Worm (Caenorhabditis elegans) whole organism, mixed stage, embryonic: ENCODE results near the gene T14G8.4.

ENCODE experiments used
- M03D4.4 ChIP-seq: sonication (generic microtip); optimal IDR thresholded peaks from 2 replicates; lab custom pipeline; 2017; ENCODE audit warnings: mild to moderate bottlenecking, missing genetic modification characterization, missing compliant biosample characterization
- bed-3 ChIP-seq: fragments of 200-800 bp; sonication (Bioruptor generic); optimal IDR thresholded peaks from 3 replicates; lab custom pipeline; 2018; ENCODE audit warnings: mild to moderate bottlenecking, missing genetic modification characterization, moderate library complexity, missing compliant biosample characterization
- blmp-1 ChIP-seq: fragments of 150-350 bp; optimal IDR thresholded peaks from 2 replicates; lab custom pipeline; 2014; ENCODE audit warnings: missing biosample characterization, missing genetic modification characterization
- ceh-39 ChIP-seq: fragments of 150-350 bp; optimal IDR thresholded peaks from 2 replicates; lab custom pipeline; 2014; ENCODE audit warnings: missing biosample characterization, missing genetic modification characterization
- ceh-43 ChIP-seq: fragments of 200-800 bp; sonication (Bioruptor generic); optimal IDR thresholded peaks from 2 replicates; lab custom pipeline; 2018; ENCODE audit warnings: mild to moderate bottlenecking, missing genetic modification characterization, moderate library complexity, missing compliant biosample characterization
- ces-1 ChIP-seq: fragments of 150-350 bp; optimal IDR thresholded peaks from 2 replicates; lab custom pipeline; 2014; ENCODE audit warnings: missing biosample characterization, missing genetic modification reagents, missing genetic modification characterization
- cnd-1 ChIP-seq: fragments of 200-800 bp; sonication (Bioruptor generic); optimal IDR thresholded peaks from 2 replicates; lab custom pipeline; 2018; ENCODE audit warnings: mild to moderate bottlenecking, missing genetic modification characterization, missing compliant biosample characterization
- elt-1 ChIP-seq: sonication (generic microtip); optimal IDR thresholded peaks from 2 replicates; lab custom pipeline; 2017; ENCODE audit warnings: missing genetic modification characterization, mild to moderate bottlenecking, missing compliant biosample characterization, antibody characterized with exemption, moderate library complexity, borderline replicate concordance; ENCODE audit not compliant: insufficient read depth
- elt-3 ChIP-seq: fragments of 150-350 bp; optimal IDR thresholded peaks from 2 replicates; lab custom pipeline; 2014; ENCODE audit warnings: missing biosample characterization, missing genetic modification characterization
- flh-1 ChIP-seq: fragments of 200-800 bp; sonication (Bioruptor generic); optimal IDR thresholded peaks from 2 replicates; lab custom pipeline; 2018; ENCODE audit warnings: mild to moderate bottlenecking, missing genetic modification characterization, moderate library complexity, missing compliant biosample characterization
- hlh-1 ChIP-seq: fragments of 150-350 bp; optimal IDR thresholded peaks from 2 replicates; lab custom pipeline; 2014; ENCODE audit warnings: missing biosample characterization, missing genetic modification reagents, missing genetic modification characterization
- lin-13 ChIP-seq: fragments of 150-350 bp; optimal IDR thresholded peaks from 2 replicates; lab custom pipeline; 2014; ENCODE audit warnings: missing biosample characterization, missing genetic modification characterization
- lin-32 ChIP-seq: fragments of 200-800 bp; sonication (Bioruptor generic); optimal IDR thresholded peaks from 2 replicates; lab custom pipeline; 2018; ENCODE audit warnings: mild to moderate bottlenecking, missing genetic modification characterization, missing compliant biosample characterization
- lsy-2 ChIP-seq: fragments of 150-350 bp; optimal IDR thresholded peaks from 2 replicates; lab custom pipeline; 2014; ENCODE audit warnings: missing biosample characterization, missing genetic modification characterization
- mab-5 ChIP-seq: fragments of 150-350 bp; optimal IDR thresholded peaks from 2 replicates; lab custom pipeline; 2014; ENCODE audit warnings: missing biosample characterization, missing genetic modification characterization
- mep-1 ChIP-seq: fragments of 150-350 bp; optimal IDR thresholded peaks from 2 replicates; lab custom pipeline; 2017; ENCODE audit warnings: missing biosample characterization, missing genetic modification reagents, missing genetic modification characterization, inconsistent platforms
- nhr-12 ChIP-seq: fragments of 150-350 bp; optimal IDR thresholded peaks from 2 replicates; lab custom pipeline; 2014; ENCODE audit warnings: missing biosample characterization, missing genetic modification characterization
- nhr-2 ChIP-seq: fragments of 150-350 bp; optimal IDR thresholded peaks from 2 replicates; lab custom pipeline; 2014; ENCODE audit warnings: missing biosample characterization, missing genetic modification characterization
- nhr-28 ChIP-seq: fragments of 150-350 bp; optimal IDR thresholded peaks from 2 replicates; lab custom pipeline; 2014; ENCODE audit warnings: missing biosample characterization, missing genetic modification characterization
- nhr-76 ChIP-seq: sonication (generic microtip); optimal IDR thresholded peaks from 2 replicates; lab custom pipeline; 2017; ENCODE audit warnings: missing biosample characterization, missing genetic modification characterization
- pha-4 ChIP-seq: fragments of 150-350 bp; optimal IDR thresholded peaks from 2 replicates; lab custom pipeline; 2018; ENCODE audit warnings: missing biosample characterization, missing genetic modification reagents, missing genetic modification characterization
- sem-2 ChIP-seq: fragments of 200-800 bp; sonication (Bioruptor generic); optimal IDR thresholded peaks from 2 replicates; lab custom pipeline; 2018; ENCODE audit warnings: mild to moderate bottlenecking, missing genetic modification characterization, missing compliant biosample characterization
- snpc-4 ChIP-seq: fragments of 150-350 bp; optimal IDR thresholded peaks from 2 replicates; lab custom pipeline; 2014; ENCODE audit warnings: missing biosample characterization, missing genetic modification characterization
- sptf-1 ChIP-seq: sonication (generic microtip); optimal IDR thresholded peaks from 2 replicates; lab custom pipeline; 2017; ENCODE audit warnings: mild to moderate bottlenecking, missing genetic modification characterization, moderate library complexity, missing compliant biosample characterization
- tbx-8 ChIP-seq: fragments of 200-800 bp; sonication (Bioruptor generic); optimal IDR thresholded peaks from 2 replicates; lab custom pipeline; 2018; ENCODE audit warnings: mild to moderate bottlenecking, missing genetic modification characterization, moderate library complexity, missing compliant biosample characterization
- unc-120 ChIP-seq: sonication (generic microtip); optimal IDR thresholded peaks from 2 replicates; lab custom pipeline; 2017; ENCODE audit warnings: missing genetic modification characterization, missing compliant biosample characterization; ENCODE audit not compliant: poor library complexity, severe bottlenecking
- unc-39 ChIP-seq: fragments of 150-350 bp; optimal IDR thresholded peaks from 2 replicates; lab custom pipeline; 2014; ENCODE audit warnings: missing biosample characterization, missing genetic modification characterization
- unc-62 ChIP-seq: fragments of 150-350 bp; optimal IDR thresholded peaks from 2 replicates; lab custom pipeline; 2014; ENCODE audit warnings: missing biosample characterization, missing genetic modification reagents, missing genetic modification characterization
- zip-8 ChIP-seq: fragments of 150-350 bp; optimal IDR thresholded peaks from 2 replicates; lab custom pipeline; 2014; ENCODE audit warnings: missing biosample characterization, missing genetic modification characterization
- ztf-11 ChIP-seq: fragments of 150-350 bp; optimal IDR thresholded peaks from 2 replicates; lab custom pipeline; 2014; ENCODE audit warnings: missing biosample characterization, missing genetic modification characterization

T14G8.4 gene

ce11 chrX:12863262-12863661 is 434 bp downstream of the T14G8.4 start:
- TF ChIP-seq nhr-12 (tag; lab: Kevin White, UChicago) (no peak), M03D4.4 (no peak), unc-120 (tag; lab: Kevin White, UChicago) (no peak), pha-4 (tag; lab: Kevin White, UChicago) (no peak), nhr-28 (tag; lab: Kevin White, UChicago) (no peak), ceh-39 (no peak), mab-5 (tag; lab: Kevin White, UChicago) (no peak), cnd-1 (tag; lab: Kevin White, UChicago) (no peak), unc-62 (GFP tag; lab: Kevin White, UChicago) (no peak), sem-2 (no peak), elt-1 (tag; lab: Kevin White, UChicago) (no peak), nhr-76 (no peak), elt-3 (tag; lab: Kevin White, UChicago) (no peak), ztf-11 (no peak), hlh-1 (no peak)

- no peak for TF ChIP-seq unc-39 (tag; lab: Kevin White, UChicago)
- no peak for TF ChIP-seq mab-5 (tag; lab: Kevin White, UChicago)
- no peak for TF ChIP-seq tbx-8 (GFP tag; lab: Kevin White, UChicago)
- no peak for TF ChIP-seq nhr-12 (tag; lab: Kevin White, UChicago)
- TF ChIP-seq flh-1, result no peak
- TF ChIP-seq elt-1 (tag; lab: Kevin White, UChicago), result no peak
- TF ChIP-seq snpc-4 (tag; lab: Kevin White, UChicago), result no peak
- TF ChIP-seq unc-120 (tag; lab: Kevin White, UChicago), result no peak
- TF ChIP-seq zip-8 (tag; lab: Kevin White, UChicago), result no peak
- no peak for TF ChIP-seq mep-1 (tag; lab: Kevin White, UChicago)
- no peak for TF ChIP-seq cnd-1 (tag; lab: Kevin White, UChicago)
- TF ChIP-seq hlh-1, result no peak
- no peak for TF ChIP-seq ztf-11
Observed at ce11 chrX:12862509-12862908, 1.2 kb downstream of the T14G8.4 start, which contains the start of gene T14G8.6. Gene T14G8.6 (minus strand): TSS chrX:12862846.

- TF ChIP-seq tbx-8 (GFP tag; lab: Kevin White, UChicago) (no peak), nhr-2 (tag; lab: Kevin White, UChicago) (no peak), elt-1 (tag; lab: Kevin White, UChicago) (no peak), sptf-1 (tag; lab: Kevin White, UChicago) (no peak), mab-5 (tag; lab: Kevin White, UChicago) (no peak), blmp-1 (no peak), snpc-4 (tag; lab: Kevin White, UChicago) (no peak), lin-32 (GFP tag; lab: Kevin White, UChicago) (no peak), pha-4 (tag; lab: Kevin White, UChicago) (peak; percentile 42), unc-39 (tag; lab: Kevin White, UChicago) (no peak), unc-62 (GFP tag; lab: Kevin White, UChicago) (no peak), nhr-12 (tag; lab: Kevin White, UChicago) (no peak), zip-8 (tag; lab: Kevin White, UChicago) (peak; percentile 4), unc-120 (tag; lab: Kevin White, UChicago) (no peak), ztf-11 (no peak), cnd-1 (tag; lab: Kevin White, UChicago) (no peak), ceh-43 (GFP tag; lab: Kevin White, UChicago) (no peak), lin-13 (tag; lab: Kevin White, UChicago) (peak; percentile 43), mep-1 (tag; lab: Kevin White, UChicago) (peak; percentile 26), bed-3 (GFP tag; lab: Kevin White, UChicago) (no peak), flh-1 (no peak), sem-2 (no peak)
Observed at ce11 chrX:12860711-12861287, 2.9 kb downstream of the T14G8.4 start, which contains the start of gene T14G8.3. Gene T14G8.3 (plus strand): TSS chrX:12861237.

ce11 chrX:12857701-12858100 is 6.0 kb downstream of the T14G8.4 start, which contains the start of gene T14G8.2:
Gene T14G8.2 (plus strand): TSS chrX:12858001.
- no peak for TF ChIP-seq sptf-1 (tag; lab: Kevin White, UChicago)
- no peak for TF ChIP-seq M03D4.4
- no peak for TF ChIP-seq lsy-2 (tag; lab: Kevin White, UChicago)
- TF ChIP-seq flh-1, result no peak
- TF ChIP-seq ces-1 (GFP tag; lab: Kevin White, UChicago), result peak; percentile 10
